Fruit fly (Drosophila melanogaster) whole organism, prepupa: ENCODE results near the gene Hap40.
A peak's percentile ranks its signal among the peaks of the same experiment; 100 is the strongest.

Experiments
- dsx ChIP-seq: fragments of 200-800 bp; optimal IDR thresholded peaks from 3 replicates; lab custom pipeline; 2019; ENCODE audit warnings: missing biosample characterization, mild to moderate bottlenecking, missing genetic modification characterization, moderate library complexity; ENCODE audit not compliant: poor library complexity, severe bottlenecking
- esn ChIP-seq: fragments of 200-800 bp; sonication (Bioruptor generic); optimal IDR thresholded peaks from 2 replicates; lab custom pipeline; 2016; ENCODE audit warnings: missing biosample characterization, mild to moderate bottlenecking, missing genetic modification characterization, moderate library complexity

- TF ChIP-seq dsx (GFP tag; lab: Kevin White, UChicago) (no peak), esn (GFP tag; lab: Kevin White, UChicago) (peak; percentile 66)
Measured at dm6 chrX:15733995-15734394, 30.1 kb downstream of the Hap40 start, which contains the start of the genes CG12379 and MagR.
